Fruit fly (Drosophila melanogaster): ENCODE measurements around the gene ppk21.

ppk21 gene

dm6 chr3R:29705789-29706303 is 41.3 kb downstream of the ppk21 start (continued):
- no peak for TF ChIP-seq CG1603 (tag; optimal IDR thresholded peaks at IDR 0.05)
- TF ChIP-seq HmgZ (tag; optimal IDR thresholded peaks at IDR 0.05), result no peak
- TF ChIP-seq bcd (GFP tag; optimal IDR thresholded peaks at IDR 0.05), result no peak
- TF ChIP-seq ara (GFP tag; IDR thresholded peaks at IDR 0.05), result no peak
- peak in 1 of 2 experiments; percentile 51 for TF ChIP-seq bsh (GFP tag; optimal IDR thresholded peaks at IDR 0.05)
- TF ChIP-seq hkb (optimal IDR thresholded peaks at IDR 0.05), result no peak
- no peak for TF ChIP-seq hkb (GFP tag; IDR thresholded peaks at IDR 0.05)
- no peak for TF ChIP-seq CG15514 (GFP tag; optimal IDR thresholded peaks at IDR 0.05)
- TF ChIP-seq pros (GFP tag; optimal IDR thresholded peaks at IDR 0.05), result no peak
- peak; percentile 44 for TF ChIP-seq Sox102F (GFP tag; optimal IDR thresholded peaks at IDR 0.05)
- TF ChIP-seq psq (GFP tag; optimal IDR thresholded peaks at IDR 0.05), result no peak
- TF ChIP-seq gsb-n (tag; optimal IDR thresholded peaks at IDR 0.05), result no peak
- TF ChIP-seq CG9437 (GFP tag; optimal IDR thresholded peaks at IDR 0.05), result no peak
- no peak for TF ChIP-seq HmgD (GFP tag; optimal IDR thresholded peaks at IDR 0.05)
- TF ChIP-seq CG2712 (tag; optimal IDR thresholded peaks at IDR 0.05), result peak; percentile 20
- TF ChIP-seq CG3407 (GFP tag; optimal IDR thresholded peaks at IDR 0.05), result no peak
- TF ChIP-seq CG7556 (GFP tag; optimal IDR thresholded peaks at IDR 0.05), result peak; percentile 31
- no peak for TF ChIP-seq rib (GFP tag; IDR thresholded peaks at IDR 0.05)
- TF ChIP-seq Dip3 (GFP tag; optimal IDR thresholded peaks at IDR 0.05), result no peak
- TF ChIP-seq ase (GFP tag; IDR thresholded peaks at IDR 0.05), result no peak
- TF ChIP-seq CG30431 (GFP tag; optimal IDR thresholded peaks at IDR 0.05), result no peak
- no peak for TF ChIP-seq sug (tag; optimal IDR thresholded peaks at IDR 0.05)
- no peak for TF ChIP-seq HLHmδ (GFP tag; optimal IDR thresholded peaks at IDR 0.05)
- peak; percentile 5 for TF ChIP-seq CG17359 (tag; optimal IDR thresholded peaks at IDR 0.05)
- no peak for TF ChIP-seq pho (GFP tag; optimal IDR thresholded peaks at IDR 0.05)
- TF ChIP-seq Hr39 (optimal IDR thresholded peaks at IDR 0.05), result no peak
- peak; percentile 6 for TF ChIP-seq nmo (GFP tag; optimal IDR thresholded peaks at IDR 0.05)
- no peak for TF ChIP-seq CG3281 (GFP tag; optimal IDR thresholded peaks at IDR 0.05)
- TF ChIP-seq Hey (tag; optimal IDR thresholded peaks at IDR 0.05), result no peak
- TF ChIP-seq eyg (GFP tag; optimal IDR thresholded peaks at IDR 0.05), result no peak
- peak; percentile 12 for TF ChIP-seq phol (tag; optimal IDR thresholded peaks at IDR 0.05)
- no peak for TF ChIP-seq bigmax (GFP tag; optimal IDR thresholded peaks at IDR 0.05)
- TF ChIP-seq HLH4C (GFP tag; IDR thresholded peaks at IDR 0.05; ENCODE audit: partially characterized antibody), result no peak
- TF ChIP-seq yki (optimal IDR thresholded peaks at IDR 0.05), result no peak
- no peak for TF ChIP-seq CG11695 (GFP tag; IDR thresholded peaks at IDR 0.05)
- TF ChIP-seq Sox100B (GFP tag; optimal IDR thresholded peaks at IDR 0.05), result no peak
- no peak for TF ChIP-seq dmrt11E (tag; optimal IDR thresholded peaks at IDR 0.05)
- peak; percentile 22 for TF ChIP-seq Oli (tag; optimal IDR thresholded peaks at IDR 0.05)
- TF ChIP-seq repo (GFP tag; optimal IDR thresholded peaks at IDR 0.05), result no peak
- no peak for TF ChIP-seq exex (tag; optimal IDR thresholded peaks at IDR 0.05)
- no peak for TF ChIP-seq Asciz (GFP tag; optimal IDR thresholded peaks at IDR 0.05)
- TF ChIP-seq gro (GFP tag; optimal IDR thresholded peaks at IDR 0.05), result no peak
- TF ChIP-seq CG34422 (GFP tag; IDR thresholded peaks at IDR 0.05), result no peak
- TF ChIP-seq CG13123 (GFP tag; optimal IDR thresholded peaks at IDR 0.05), result no peak
- TF ChIP-seq CG6254 (GFP tag; optimal IDR thresholded peaks at IDR 0.05), result no peak
- no peak for TF ChIP-seq Dp (GFP tag; optimal IDR thresholded peaks at IDR 0.05)
- TF ChIP-seq ash1 (GFP tag; optimal IDR thresholded peaks at IDR 0.05), result no peak
- no peak for TF ChIP-seq ap (GFP tag; IDR thresholded peaks at IDR 0.05)
- TF ChIP-seq CG12391 (tag; optimal IDR thresholded peaks at IDR 0.05), result peak; percentile 18
- no peak for TF ChIP-seq CG34376 (GFP tag; optimal IDR thresholded peaks at IDR 0.05)
- TF ChIP-seq sr (GFP tag; IDR thresholded peaks at IDR 0.05), result no peak
- TF ChIP-seq PHDP (tag; optimal IDR thresholded peaks at IDR 0.05), result no peak

Data from whole organism, embryonic.